Fruit fly (Drosophila melanogaster): Measurements from ENCODE around the gene tara.

tara gene

DNA sequence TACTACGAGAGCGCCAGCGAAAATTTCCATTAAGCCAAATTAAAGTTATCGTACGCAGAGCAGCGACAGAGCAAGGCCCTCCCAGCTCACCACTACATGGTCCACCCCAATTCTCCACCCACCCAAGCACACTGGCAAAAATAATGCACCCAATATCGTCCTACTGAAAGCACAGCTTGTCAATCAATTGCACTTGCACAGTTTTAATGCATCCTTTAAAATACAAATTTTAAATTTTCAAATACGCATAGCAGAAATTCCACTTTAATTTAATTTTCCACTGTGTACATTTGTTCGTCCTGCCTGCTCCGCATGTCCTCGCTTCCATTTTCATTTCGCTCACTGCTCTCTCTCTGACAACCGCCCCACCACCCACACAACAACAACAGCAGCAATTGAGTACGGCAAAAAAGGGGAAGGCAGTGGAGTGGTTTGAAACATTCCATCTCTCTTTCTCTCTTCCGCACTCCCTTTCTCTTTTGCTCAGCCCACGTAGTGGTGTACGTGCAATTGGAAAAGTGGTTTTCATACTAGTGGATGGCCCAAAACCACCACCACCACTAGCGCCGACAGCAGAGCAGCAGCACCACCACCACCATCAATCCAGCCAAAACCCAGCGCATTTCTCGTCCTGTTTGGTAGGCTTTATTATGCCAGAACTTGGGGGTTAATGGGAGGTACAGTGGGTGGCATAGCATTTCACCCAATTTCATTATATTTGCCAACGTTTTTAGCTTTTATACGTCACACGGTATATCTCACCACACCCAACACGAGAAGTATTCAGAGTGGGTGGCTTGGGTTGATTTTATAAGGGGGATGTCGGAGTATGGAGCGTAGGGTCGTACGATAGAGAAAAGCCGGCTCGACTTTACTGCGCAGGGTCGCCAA is 22.4 kb downstream of the tara start (continued):
- TF ChIP-seq CG8290 (GFP tag; optimal IDR thresholded peaks at IDR 0.05), result no peak
- TF ChIP-seq CG8290 (tag; optimal IDR thresholded peaks at IDR 0.05), result peak in 1 of 2 experiments; percentile 33
- TF ChIP-seq CG18262 (tag; optimal IDR thresholded peaks at IDR 0.05), result peak; percentile 76
- TF ChIP-seq slp2 (GFP tag; optimal IDR thresholded peaks at IDR 0.05), result peak; percentile 55
- TF ChIP-seq NFAT (GFP tag; IDR thresholded peaks at IDR 0.05), result no peak
- TF ChIP-seq CG12104 (GFP tag; optimal IDR thresholded peaks at IDR 0.05), result peak; percentile 82
- TF ChIP-seq CG12744 (GFP tag; optimal IDR thresholded peaks at IDR 0.05), result no peak
- TF ChIP-seq CG12155 (GFP tag; optimal IDR thresholded peaks at IDR 0.05), result peak; percentile 60
- peak; percentile 68 for TF ChIP-seq Sox102F (GFP tag; optimal IDR thresholded peaks at IDR 0.05)
- TF ChIP-seq sug (tag; optimal IDR thresholded peaks at IDR 0.05), result peak; percentile 66
- no peak for TF ChIP-seq cad (GFP tag; optimal IDR thresholded peaks at IDR 0.05)
- peak; percentile 45; the same call in 1 of the 3 replicates for TF ChIP-seq z (GFP tag; IDR thresholded peaks at IDR 0.05)
- peak; percentile 65 for TF ChIP-seq CG7928 (GFP tag; optimal IDR thresholded peaks at IDR 0.05)
- TF ChIP-seq CG33557 (GFP tag; optimal IDR thresholded peaks at IDR 0.05), result peak; percentile 26
- TF ChIP-seq dmrt11E (tag; optimal IDR thresholded peaks at IDR 0.05), result peak; percentile 36
- TF ChIP-seq CG9817 (tag; optimal IDR thresholded peaks at IDR 0.05), result peak; percentile 58
- no peak for TF ChIP-seq CG6791 (GFP tag; IDR thresholded peaks at IDR 0.05; ENCODE audit: partially characterized antibody)
- TF ChIP-seq CG15011 (GFP tag; optimal IDR thresholded peaks at IDR 0.05), result peak; percentile 84
- no peak for TF ChIP-seq CG7745 (tag; optimal IDR thresholded peaks at IDR 0.05)
- no peak for TF ChIP-seq fu2 (GFP tag; optimal IDR thresholded peaks at IDR 0.05)
- TF ChIP-seq Gug (GFP tag; IDR thresholded peaks at IDR 0.05), result peak; percentile 85; the same call in 3 of the 4 replicates
- TF ChIP-seq H15 (GFP tag; IDR thresholded peaks at IDR 0.05), result peak; percentile 67; the same call in 2 of the 3 replicates
- peak; percentile 82 for TF ChIP-seq pb (GFP tag; optimal IDR thresholded peaks at IDR 0.05)
- peak; percentile 35 for TF ChIP-seq CG4707 (GFP tag; optimal IDR thresholded peaks at IDR 0.05)
- peak; percentile 74 for TF ChIP-seq CG30403 (GFP tag; optimal IDR thresholded peaks at IDR 0.05)
- TF ChIP-seq CG8089 (GFP tag; optimal IDR thresholded peaks at IDR 0.05), result no peak
- peak; percentile 79 for TF ChIP-seq phol (tag; optimal IDR thresholded peaks at IDR 0.05)
- no peak for TF ChIP-seq CG12236 (GFP tag; optimal IDR thresholded peaks at IDR 0.05)
- TF ChIP-seq HLHmδ (GFP tag; optimal IDR thresholded peaks at IDR 0.05), result no peak
- TF ChIP-seq HLH54F (GFP tag; optimal IDR thresholded peaks at IDR 0.05), result peak; percentile 52
- peak; percentile 95 for TF ChIP-seq CG10543 (GFP tag; optimal IDR thresholded peaks at IDR 0.05)
- no peak for TF ChIP-seq Elba2 (GFP tag; optimal IDR thresholded peaks at IDR 0.05)
- peak; percentile 86 for TF ChIP-seq Hand (GFP tag; optimal IDR thresholded peaks at IDR 0.05)
- TF ChIP-seq caup (GFP tag; optimal IDR thresholded peaks at IDR 0.05; ENCODE audit: severe bottlenecking), result peak; percentile 93
- TF ChIP-seq Lpt (GFP tag; optimal IDR thresholded peaks at IDR 0.05), result no peak
- TF ChIP-seq CG1024 (GFP tag; IDR thresholded peaks at IDR 0.05), result peak; percentile 76
- no peak for TF ChIP-seq Oaz (GFP tag; IDR thresholded peaks at IDR 0.05)
- peak; percentile 79 for TF ChIP-seq CG14965 (GFP tag; optimal IDR thresholded peaks at IDR 0.05; ENCODE audit: borderline replicate concordance)
- peak; percentile 32 for TF ChIP-seq CG3065 (GFP tag; optimal IDR thresholded peaks at IDR 0.05)
- no peak for TF ChIP-seq abd-A (tag; optimal IDR thresholded peaks at IDR 0.05)
- peak; percentile 56 for TF ChIP-seq Ravus (GFP tag; IDR thresholded peaks at IDR 0.05)
- 0 out of 4 replicates have a peak, but pooled peaks have one; percentile 22 for TF ChIP-seq chinmo (GFP tag; IDR thresholded peaks at IDR 0.05; ENCODE audit: partially characterized antibody)
- peak; percentile 17 for TF ChIP-seq pum (GFP tag; optimal IDR thresholded peaks at IDR 0.05)
- TF ChIP-seq usp (GFP tag; optimal IDR thresholded peaks at IDR 0.05), result no peak
- peak; percentile 41 for TF ChIP-seq jumu (GFP tag; optimal IDR thresholded peaks at IDR 0.05)
- peak; percentile 56 for TF ChIP-seq CG18619 (GFP tag; optimal IDR thresholded peaks at IDR 0.05)
- peak; percentile 93 for TF ChIP-seq Ets65A (GFP tag)
- TF ChIP-seq Dp (GFP tag; optimal IDR thresholded peaks at IDR 0.05), result no peak
- TF ChIP-seq Dad (GFP tag; optimal IDR thresholded peaks at IDR 0.05), result peak; percentile 16
